Fruit fly (Drosophila melanogaster): ENCODE data around the gene CG10333.

DNA sequence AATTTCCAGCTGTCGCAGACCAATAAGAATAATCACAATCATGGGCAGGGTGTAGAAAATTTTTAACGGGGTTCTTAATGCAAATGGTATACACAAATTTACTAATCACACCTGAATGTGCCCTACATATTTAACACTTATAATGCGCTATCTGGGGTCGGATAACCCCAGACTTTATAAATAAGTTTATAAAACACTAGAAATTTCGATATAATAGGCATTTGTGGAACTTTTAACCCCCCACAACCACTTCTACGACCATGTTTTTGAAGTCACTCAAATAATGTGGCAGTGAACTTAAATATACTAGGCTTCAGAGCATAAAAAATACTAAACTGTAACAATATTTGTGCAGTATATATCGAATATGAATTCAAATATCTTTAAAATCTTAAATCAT, 1.6 kb upstream of the CG10333 start, which contains the start of gene CG10413:
- TF ChIP-seq Ets21C (GFP tag; optimal IDR thresholded peaks at IDR 0.05) (peak; percentile 97), CG6854 (GFP tag; optimal IDR thresholded peaks at IDR 0.05) (peak; percentile 96), svp (GFP tag) (no peak), CG10631 (GFP tag; optimal IDR thresholded peaks at IDR 0.05) (peak; percentile 98)
